Fruit fly (Drosophila melanogaster) whole organism, embryonic: ENCODE results near the gene CG34242.

Experiments
- ATbp ChIP-seq: fragments of 200-800 bp; sonication (Bioruptor generic); optimal IDR thresholded peaks from 2 replicates; lab custom pipeline; 2017; ENCODE audit warnings: missing biosample characterization, mild to moderate bottlenecking, missing genetic modification characterization, missing genetic modification reagents
- CG10147 ChIP-seq: fragments of 200-800 bp; sonication (Bioruptor generic); optimal IDR thresholded peaks from 2 replicates; lab custom pipeline; 2019; ENCODE audit warnings: missing biosample characterization, mild to moderate bottlenecking, missing genetic modification characterization, moderate library complexity
- CG10209 ChIP-seq: fragments of 200-800 bp; sonication (Bioruptor generic); optimal IDR thresholded peaks from 3 replicates; lab custom pipeline; 2017; ENCODE audit warnings: missing biosample characterization, mild to moderate bottlenecking, missing genetic modification characterization, missing genetic modification reagents
- CG14441 ChIP-seq: fragments of 200-800 bp; sonication (Bioruptor generic); IDR thresholded peaks from 2 replicates; pipeline ENCODE4 v1.3.6; 2022; ENCODE audit warnings: missing biosample characterization, missing genetic modification characterization
- CG15514 ChIP-seq: fragments of 200-800 bp; sonication (Bioruptor generic); optimal IDR thresholded peaks from 3 replicates; lab custom pipeline; 2017; ENCODE audit warnings: missing biosample characterization, missing genetic modification characterization, mild to moderate bottlenecking, moderate library complexity, missing genetic modification reagents
- CG15696 ChIP-seq: fragments of 200-800 bp; sonication (Bioruptor generic); optimal IDR thresholded peaks from 2 replicates; lab custom pipeline; 2019; ENCODE audit warnings: missing biosample characterization, mild to moderate bottlenecking, missing genetic modification characterization, moderate library complexity
- CG17328 ChIP-seq: fragments of 200-800 bp; sonication (Bioruptor generic); IDR thresholded peaks from 2 replicates; pipeline ENCODE4 v1.3.6; 2022; ENCODE audit warnings: missing biosample characterization, missing genetic modification characterization
- CG17612 ChIP-seq: fragments of 200-800 bp; sonication (Bioruptor generic); IDR thresholded peaks from 2 replicates; pipeline ENCODE4 v1.3.6; 2022; ENCODE audit warnings: missing biosample characterization, missing genetic modification characterization
- CG18599 ChIP-seq: fragments of 200-800 bp; sonication (Bioruptor generic); optimal IDR thresholded peaks from 3 replicates; lab custom pipeline; 2017; ENCODE audit warnings: missing biosample characterization, missing genetic modification characterization, mild to moderate bottlenecking, moderate library complexity, missing genetic modification reagents
- CG34224 ChIP-seq: fragments of 200-800 bp; sonication (Bioruptor generic); IDR thresholded peaks from 3 replicates; pipeline ENCODE4 v1.3.6; 2022; ENCODE audit warnings: missing biosample characterization, missing genetic modification characterization; ENCODE audit not compliant: partially characterized antibody
- CG3995 ChIP-seq: fragments of 200-800 bp; sonication (Bioruptor generic); optimal IDR thresholded peaks from 3 replicates; lab custom pipeline; 2016; ENCODE audit warnings: missing biosample characterization, missing genetic modification characterization
- CG4404 ChIP-seq: fragments of 200-800 bp; sonication (Bioruptor generic); IDR thresholded peaks from 2 replicates; pipeline ENCODE4 v1.3.6; 2022; ENCODE audit warnings: missing biosample characterization, missing genetic modification characterization
- CG4424 ChIP-seq: fragments of 200-800 bp; sonication (Bioruptor generic); optimal IDR thresholded peaks from 3 replicates; lab custom pipeline; 2016; ENCODE audit warnings: missing biosample characterization, missing genetic modification characterization
- CG4617 ChIP-seq: fragments of 200-800 bp; sonication (Bioruptor generic); optimal IDR thresholded peaks from 3 replicates; lab custom pipeline; 2016; ENCODE audit warnings: missing biosample characterization, missing genetic modification characterization, borderline replicate concordance
- CG5953 ChIP-seq: fragments of 200-800 bp; sonication (Bioruptor generic); IDR thresholded peaks from 2 replicates; pipeline ENCODE4 v1.3.6; 2022; ENCODE audit warnings: missing biosample characterization, missing genetic modification characterization
- CG6813 ChIP-seq: fragments of 200-800 bp; sonication (Bioruptor generic); optimal IDR thresholded peaks from 2 replicates; lab custom pipeline; 2017; ENCODE audit warnings: missing biosample characterization, missing genetic modification characterization, mild to moderate bottlenecking, moderate library complexity, missing genetic modification reagents
- CG8089 ChIP-seq: fragments of 200-800 bp; sonication (Bioruptor generic); optimal IDR thresholded peaks from 3 replicates; lab custom pipeline; 2016; ENCODE audit warnings: missing biosample characterization, missing genetic modification characterization
- CG9797 ChIP-seq: fragments of 200-800 bp; sonication (Bioruptor generic); optimal IDR thresholded peaks from 3 replicates; lab custom pipeline; 2018; ENCODE audit warnings: missing biosample characterization, mild to moderate bottlenecking, missing genetic modification characterization
- CkIIα-i1 ChIP-seq: fragments of 200-800 bp; sonication (Bioruptor generic); IDR thresholded peaks from 2 replicates; pipeline ENCODE4 v1.3.6; 2022; ENCODE audit warnings: missing biosample characterization, missing genetic modification characterization
- Doc3 ChIP-seq: fragments of 200-800 bp; sonication (Bioruptor generic); IDR thresholded peaks from 3 replicates; pipeline ENCODE4 v1.3.6; 2022; ENCODE audit warnings: missing biosample characterization, missing genetic modification characterization; ENCODE audit not compliant: partially characterized antibody
- E2f2 ChIP-seq: fragments of 200-800 bp; sonication (Bioruptor generic); IDR thresholded peaks from 2 replicates; pipeline ENCODE4 v1.3.6; 2022; ENCODE audit warnings: missing biosample characterization, missing genetic modification characterization
- Eip74EF ChIP-seq, 2 experiments: fragments of 200-800 bp in 1 of 2; fragments of >200 bp in 1 of 2; sonication (Bioruptor generic) in 1 of 2; optimal IDR thresholded peaks; 2 replicates each; lab custom pipeline; 2017 to 2019; ENCODE audit warnings: missing biosample characterization in 2 of 2, missing genetic modification characterization in 2 of 2, mild to moderate bottlenecking in 1 of 2, moderate library complexity in 1 of 2
- Fer2 ChIP-seq: fragments of 200-800 bp; sonication (Bioruptor generic); optimal IDR thresholded peaks from 2 replicates; lab custom pipeline; 2018; ENCODE audit warnings: missing biosample characterization, mild to moderate bottlenecking, missing genetic modification characterization, moderate library complexity
- Hr78 ChIP-seq, 2 experiments: fragments of 200-800 bp in 1 of 2; fragments of >200 bp in 1 of 2; sonication (Bioruptor generic) in 1 of 2; optimal IDR thresholded peaks; 2 replicates each; lab custom pipeline; 2017 to 2019; ENCODE audit warnings: missing biosample characterization in 2 of 2, missing genetic modification characterization in 2 of 2, mild to moderate bottlenecking in 1 of 2, moderate library complexity in 1 of 2
- Lhr ChIP-seq: fragments of 200-800 bp; sonication (Bioruptor generic); optimal IDR thresholded peaks from 3 replicates; lab custom pipeline; 2017; ENCODE audit warnings: mild to moderate bottlenecking, missing biosample characterization, missing genetic modification reagents, missing genetic modification characterization
- NfI ChIP-seq: fragments of 200-800 bp; sonication (Bioruptor generic); optimal IDR thresholded peaks from 3 replicates; lab custom pipeline; 2018; ENCODE audit warnings: missing biosample characterization, mild to moderate bottlenecking, missing genetic modification characterization, moderate library complexity
- Pdp1 ChIP-seq, 2 experiments: fragments of 200-800 bp; sonication (Bioruptor generic); optimal IDR thresholded peaks; 3 replicates each; lab custom pipeline; 2016; ENCODE audit warnings: missing biosample characterization in 2 of 2, missing genetic modification characterization in 2 of 2, mild to moderate bottlenecking in 1 of 2, moderate library complexity in 1 of 2
- Rfx ChIP-seq: fragments of 200-800 bp; sonication (Bioruptor generic); IDR thresholded peaks from 2 replicates; pipeline ENCODE4 v1.3.6; 2022; ENCODE audit warnings: missing biosample characterization, missing genetic modification characterization
- Xbp1 ChIP-seq: fragments of 200-800 bp; sonication (Bioruptor generic); optimal IDR thresholded peaks from 3 replicates; lab custom pipeline; 2016; ENCODE audit warnings: missing biosample characterization, mild to moderate bottlenecking, missing genetic modification characterization
- ash1 ChIP-seq: fragments of 200-800 bp; sonication (Bioruptor generic); optimal IDR thresholded peaks from 2 replicates; lab custom pipeline; 2018; ENCODE audit warnings: missing biosample characterization, mild to moderate bottlenecking, missing genetic modification characterization
- bsh ChIP-seq, 2 experiments: fragments of 200-800 bp; sonication (Bioruptor generic); optimal IDR thresholded peaks; 2 replicates each; lab custom pipeline; 2017 to 2018; ENCODE audit warnings: mild to moderate bottlenecking in 2 of 2, missing biosample characterization in 2 of 2, missing genetic modification characterization in 2 of 2, moderate library complexity in 1 of 2
- caup ChIP-seq: fragments of 200-800 bp; sonication (Bioruptor generic); optimal IDR thresholded peaks from 3 replicates; lab custom pipeline; 2017; ENCODE audit warnings: missing biosample characterization, mild to moderate bottlenecking, missing genetic modification characterization, moderate library complexity; ENCODE audit not compliant: severe bottlenecking
- emc ChIP-seq: fragments of 200-800 bp; sonication (Bioruptor generic); optimal IDR thresholded peaks from 2 replicates; lab custom pipeline; 2016; ENCODE audit warnings: missing biosample characterization, missing genetic modification characterization
- ems ChIP-seq: fragments of 200-800 bp; sonication (Bioruptor generic); optimal IDR thresholded peaks from 3 replicates; lab custom pipeline; 2016; ENCODE audit warnings: missing biosample characterization, missing genetic modification characterization
- gcm ChIP-seq: fragments of 200-800 bp; sonication (Bioruptor generic); optimal IDR thresholded peaks from 2 replicates; lab custom pipeline; 2019; ENCODE audit warnings: missing biosample characterization, mild to moderate bottlenecking, missing genetic modification characterization, moderate library complexity
- gt ChIP-seq: fragments of 200-800 bp; sonication (Bioruptor generic); IDR thresholded peaks from 2 replicates; pipeline ENCODE4 v1.3.6; 2022; ENCODE audit warnings: missing biosample characterization, missing genetic modification characterization
- hb ChIP-seq: fragments of 200-800 bp; sonication (Bioruptor generic); IDR thresholded peaks from 3 replicates; pipeline ENCODE4 v1.3.6; 2022; ENCODE audit warnings: missing biosample characterization, missing genetic modification characterization; ENCODE audit not compliant: partially characterized antibody
- hth ChIP-seq: fragments of >200 bp; optimal IDR thresholded peaks from 2 replicates; lab custom pipeline; 2017; ENCODE audit warnings: inconsistent platforms
- pan ChIP-seq, 4 experiments: fragments of >200 bp in 3 of 4; fragments of 200-800 bp in 1 of 4; sonication (Bioruptor generic) in 1 of 4; optimal IDR thresholded peaks in 3 of 4; IDR thresholded peaks in 1 of 4; 2 replicates each; pipeline versions ENCODE4 v1.3.6 to Lab custom; 2017 to 2022; ENCODE audit warnings: missing biosample characterization in 2 of 4, missing genetic modification characterization in 2 of 4, mixed read lengths in 1 of 4
- ranshi ChIP-seq: fragments of 200-800 bp; sonication (Bioruptor generic); IDR thresholded peaks from 2 replicates; pipeline ENCODE4 v1.3.6; 2022; ENCODE audit warnings: missing biosample characterization, missing genetic modification characterization
- sc ChIP-seq, 3 experiments: fragments of >200 bp in 2 of 3; fragments of 200-800 bp in 1 of 3; sonication (Bioruptor generic) in 1 of 3; optimal IDR thresholded peaks; 2 replicates in 2 of 3; 3 replicates in 1 of 3; lab custom pipeline; 2017; ENCODE audit warnings: mild to moderate bottlenecking in 1 of 3, missing biosample characterization in 1 of 3, missing genetic modification characterization in 1 of 3, missing genetic modification reagents in 1 of 3
- sens ChIP-seq: fragments of 200-800 bp; sonication (Bioruptor generic); peaks from one replicate; lab custom pipeline; 2016; ENCODE audit warnings: missing biosample characterization, missing genetic modification characterization
- so ChIP-seq: fragments of 200-800 bp; sonication (Bioruptor generic); IDR thresholded peaks from 3 replicates; pipeline ENCODE4 v1.3.6; 2022; ENCODE audit warnings: missing biosample characterization, missing genetic modification characterization
- stc ChIP-seq: fragments of 200-800 bp; sonication (Bioruptor generic); IDR thresholded peaks from 2 replicates; pipeline ENCODE4 v1.3.6; 2022; ENCODE audit warnings: missing biosample characterization, missing genetic modification characterization
- wdn ChIP-seq: fragments of 200-800 bp; sonication (Bioruptor generic); IDR thresholded peaks from 2 replicates; pipeline ENCODE4 v1.3.6; 2022; ENCODE audit warnings: missing biosample characterization, missing genetic modification characterization
- zen ChIP-seq: fragments of 200-800 bp; sonication (Bioruptor generic); optimal IDR thresholded peaks from 3 replicates; lab custom pipeline; 2018; ENCODE audit warnings: missing biosample characterization, mild to moderate bottlenecking, missing genetic modification characterization, moderate library complexity

The CG34242 gene

DNA sequence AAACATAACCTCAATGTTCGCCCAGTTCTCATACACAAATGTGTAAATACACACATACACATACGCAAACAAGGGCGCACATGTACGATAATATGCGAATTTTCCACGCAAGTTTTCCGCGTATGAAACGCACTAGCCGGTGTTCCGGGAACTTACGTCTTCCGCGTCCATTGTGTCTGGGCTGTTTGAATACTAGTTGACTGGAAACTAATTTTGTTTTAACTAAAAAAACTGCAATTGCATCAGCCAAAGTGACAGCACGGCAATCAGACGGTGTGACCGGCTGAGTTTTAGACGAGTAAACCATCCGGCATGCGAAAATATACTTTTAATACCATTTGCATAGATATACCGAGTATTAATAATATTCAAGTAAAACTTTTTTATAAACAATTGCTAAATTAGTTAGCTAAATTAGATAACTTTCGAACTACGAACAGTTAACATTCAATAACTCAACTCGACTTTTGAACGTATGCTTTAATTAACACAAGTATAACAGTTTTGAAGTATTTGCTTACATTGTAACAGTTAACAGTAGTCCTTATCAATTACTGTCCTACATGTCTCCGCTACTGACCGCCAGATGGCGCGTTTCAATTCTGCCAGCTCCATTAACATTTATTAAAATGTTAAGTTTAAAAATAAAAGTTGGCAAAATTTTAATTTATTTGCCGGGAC lies 7.2 kb upstream of the CG34242 start, which contains the start of gene eIF2beta (continued):
- TF ChIP-seq Lhr = peak; percentile 47
- no peak for TF ChIP-seq gt (GFP tag; lab: Robert Waterston, UW)
- TF ChIP-seq NfI (GFP tag; lab: Kevin White, UChicago) = peak; percentile 70
- TF ChIP-seq pan (optimal IDR thresholded peaks at IDR 0.05; lab: Kevin White, UChicago) = no peak
- TF ChIP-seq pan (GFP tag; optimal IDR thresholded peaks at IDR 0.05 in 1 of 2, IDR thresholded peaks at IDR 0.05 in 1 of 2) = peak in 1 of 2 experiments; percentile 48
- TF ChIP-seq CG17328 (GFP tag; lab: Robert Waterston, UW) = 0 out of 2 replicates have a peak, but pooled peaks have one; percentile 22
- peak; percentile 92 for TF ChIP-seq sens (GFP tag; lab: Kevin White, UChicago)
- TF ChIP-seq ash1 = no peak
- no peak for TF ChIP-seq CG17612 (GFP tag; lab: Robert Waterston, UW)
- TF ChIP-seq Fer2 (tag; lab: Kevin White, UChicago) = no peak
- TF ChIP-seq hth (lab: Kevin White, UChicago) = no peak
- TF ChIP-seq CG10147 = peak; percentile 31
- TF ChIP-seq CkIIα-i1 = no peak
- TF ChIP-seq caup (GFP tag; lab: Kevin White, UChicago) = peak; percentile 16
- peak; percentile 18 for TF ChIP-seq CG15696 (tag; lab: Kevin White, UChicago)
- no peak for TF ChIP-seq CG3995 (GFP tag; lab: Kevin White, UChicago)
- TF ChIP-seq CG34224 = no peak
- no peak for TF ChIP-seq CG4404 (GFP tag; lab: Robert Waterston, UW)
- TF ChIP-seq ranshi (GFP tag; lab: Robert Waterston, UW) = no peak; the same call in 1 of the 2 replicates
- no peak for TF ChIP-seq CG18599 (GFP tag; lab: Kevin White, UChicago)
- peak; percentile 20; the same call in 1 of the 2 replicates for TF ChIP-seq stc (GFP tag; lab: Robert Waterston, UW)
- TF ChIP-seq Doc3 = no peak
- no peak for TF ChIP-seq ems (GFP tag; lab: Kevin White, UChicago)
- no peak for TF ChIP-seq zen
- TF ChIP-seq gcm (GFP tag; lab: Kevin White, UChicago) = peak; percentile 22
- TF ChIP-seq Hr78 (GFP tag; optimal IDR thresholded peaks at IDR 0.05; lab: Kevin White, UChicago) = no peak
- TF ChIP-seq CG4424 = peak; percentile 65
- TF ChIP-seq ATbp (GFP tag; lab: Kevin White, UChicago) = no peak
- no peak for TF ChIP-seq wdn (GFP tag; lab: Robert Waterston, UW)
- TF ChIP-seq CG6813 (GFP tag; lab: Kevin White, UChicago) = peak; percentile 38
- no peak for TF ChIP-seq CG5953
- TF ChIP-seq E2f2 = peak; percentile 20; the same call in 1 of the 2 replicates
- TF ChIP-seq so (GFP tag; lab: Robert Waterston, UW) = 0 out of 3 replicates have a peak, but pooled peaks have one; percentile 35
- no peak for TF ChIP-seq CG14441 (GFP tag; lab: Robert Waterston, UW)
- no peak for TF ChIP-seq emc (GFP tag; lab: Kevin White, UChicago)
- TF ChIP-seq sc (optimal IDR thresholded peaks at IDR 0.05; lab: Kevin White, UChicago) = no peak
- no peak for TF ChIP-seq sc (GFP tag; optimal IDR thresholded peaks at IDR 0.05; lab: Kevin White, UChicago)
- no peak for TF ChIP-seq hb (GFP tag; lab: Robert Waterston, UW)
- peak; percentile 55 for TF ChIP-seq CG15514 (GFP tag; lab: Kevin White, UChicago)
- no peak for TF ChIP-seq CG10209 (GFP tag; lab: Kevin White, UChicago)
- peak in 1 of 2 experiments; percentile 53 for TF ChIP-seq Pdp1 (GFP tag; optimal IDR thresholded peaks at IDR 0.05; lab: Kevin White, UChicago)
- TF ChIP-seq CG4617 (GFP tag; lab: Kevin White, UChicago) = peak; percentile 64
- peak in 1 of 2 experiments; percentile 20 for TF ChIP-seq bsh (GFP tag; optimal IDR thresholded peaks at IDR 0.05; lab: Kevin White, UChicago)
- TF ChIP-seq Eip74EF (GFP tag; optimal IDR thresholded peaks at IDR 0.05; lab: Kevin White, UChicago) = no peak
- no peak for TF ChIP-seq CG8089
- TF ChIP-seq Xbp1 (GFP tag; lab: Kevin White, UChicago) = peak; percentile 34
- TF ChIP-seq Rfx (GFP tag; lab: Robert Waterston, UW) = peak; percentile 25; the same call in 1 of the 2 replicates
- TF ChIP-seq CG9797 = peak; percentile 91
